Fruit fly (Drosophila melanogaster) Kc167 (cell line): Measurements from ENCODE around the gene CG15739.

Source experiments
- Myc ChIP-seq: fragments of >200 bp; optimal IDR thresholded peaks from 2 replicates; lab custom pipeline; 2017; ENCODE audit warnings: missing external identifiers
- Sin3A ChIP-seq: fragments of >200 bp; optimal IDR thresholded peaks from 2 replicates; lab custom pipeline; 2018; ENCODE audit warnings: missing external identifiers
- h ChIP-seq: fragments of >200 bp; optimal IDR thresholded peaks from 3 replicates; lab custom pipeline; 2018; ENCODE audit warnings: missing external identifiers
- insv ChIP-seq: fragments of >200 bp; optimal IDR thresholded peaks from 3 replicates; lab custom pipeline; 2018; ENCODE audit warnings: missing external identifiers
- psq ChIP-seq: fragments of >200 bp; optimal IDR thresholded peaks from 2 replicates; lab custom pipeline; 2017; ENCODE audit warnings: missing external identifiers
- ttk ChIP-seq: sonication (Bioruptor generic); optimal IDR thresholded peaks from 2 replicates; lab custom pipeline; 2017; ENCODE audit warnings: missing external identifiers

CG15739 gene

DNA sequence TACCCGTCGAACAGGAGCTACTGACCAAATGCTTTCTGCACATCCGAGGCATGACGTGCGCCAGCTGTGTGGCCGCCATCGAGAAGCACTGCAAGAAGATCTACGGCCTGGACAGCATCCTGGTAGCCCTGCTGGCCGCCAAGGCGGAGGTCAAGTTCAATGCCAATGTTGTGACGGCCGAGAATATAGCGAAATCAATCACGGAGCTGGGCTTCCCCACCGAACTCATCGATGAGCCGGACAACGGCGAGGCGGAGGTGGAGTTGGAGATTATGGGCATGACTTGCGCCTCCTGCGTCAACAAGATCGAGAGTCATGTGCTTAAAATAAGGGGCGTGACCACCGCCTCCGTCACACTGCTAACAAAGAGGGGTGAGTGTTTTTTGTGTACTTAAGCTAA, 17.2 kb upstream of the CG15739 start:
- no peak for TF ChIP-seq insv (lab: Kevin White, UChicago)
- TF ChIP-seq h (lab: Kevin White, UChicago), result no peak
- no peak for TF ChIP-seq Myc (lab: Kevin White, UChicago)
- TF ChIP-seq Sin3A (lab: Kevin White, UChicago), result no peak
- no peak for TF ChIP-seq ttk (lab: Kevin White, UChicago)
- TF ChIP-seq psq (lab: Kevin White, UChicago), result no peak

DNA sequence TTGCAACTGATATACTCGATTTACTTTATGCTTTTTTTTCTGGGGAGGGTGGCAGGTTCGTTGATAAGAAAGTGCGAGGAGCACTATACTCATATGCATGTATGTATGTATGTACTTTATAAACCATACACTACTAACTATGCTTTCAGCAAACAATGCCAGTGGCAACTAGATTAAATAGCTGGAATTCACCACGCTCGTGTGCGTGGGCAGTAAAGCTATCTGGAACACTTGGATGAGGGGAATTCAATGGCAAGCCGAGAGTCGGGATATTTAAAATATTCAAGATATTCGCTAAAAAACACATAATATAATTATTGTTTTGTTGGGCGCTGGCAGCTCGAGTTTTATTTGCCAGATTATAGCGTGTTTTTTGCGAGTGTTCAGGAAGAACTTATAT, 16.3 kb upstream of the CG15739 start:
- TF ChIP-seq Sin3A (lab: Kevin White, UChicago), result no peak
- no peak for TF ChIP-seq insv (lab: Kevin White, UChicago)
- TF ChIP-seq Myc (lab: Kevin White, UChicago), result no peak
- no peak for TF ChIP-seq ttk (lab: Kevin White, UChicago)
- no peak for TF ChIP-seq h (lab: Kevin White, UChicago)
- no peak for TF ChIP-seq psq (lab: Kevin White, UChicago)

DNA sequence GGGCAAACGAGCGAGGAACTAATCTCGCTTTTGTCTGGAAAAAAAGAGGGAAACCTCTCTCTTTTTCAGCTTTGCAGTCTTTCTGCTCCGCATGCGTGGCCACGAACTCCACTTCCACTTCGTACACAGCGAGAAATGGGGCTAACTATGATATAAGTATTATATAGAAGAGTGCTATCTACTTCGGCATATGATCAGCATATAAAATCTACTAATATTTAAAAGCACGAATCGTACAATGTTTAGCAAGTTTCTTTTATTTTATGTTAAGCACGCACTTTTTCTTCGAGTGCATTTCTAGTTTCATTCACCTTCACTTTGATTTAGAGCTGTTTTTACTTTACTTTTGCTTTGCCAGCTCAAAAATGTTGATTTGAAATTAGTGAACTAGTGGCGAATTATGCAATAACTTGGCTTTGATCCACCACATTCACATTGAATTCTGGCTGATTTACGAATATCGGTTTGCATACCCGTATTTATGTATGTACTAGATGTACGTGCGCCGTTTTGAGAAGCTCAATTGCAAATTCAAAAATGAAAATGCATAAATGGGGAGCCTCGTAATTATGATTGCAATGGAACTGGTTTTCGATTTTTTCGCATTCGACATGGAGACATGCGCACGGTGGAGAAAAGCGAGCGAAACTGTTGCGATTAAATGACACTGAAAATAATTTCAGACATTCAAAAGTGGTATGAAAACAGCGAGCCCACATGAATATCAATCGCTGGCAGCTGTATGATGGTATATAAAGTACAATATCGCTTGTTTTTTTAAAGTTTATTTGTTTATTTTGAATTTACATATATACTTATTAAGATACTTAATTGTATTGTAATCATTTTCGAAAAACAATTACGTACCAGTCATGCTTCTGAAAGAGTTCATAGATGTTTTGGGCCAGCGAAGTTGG, 15.3 kb upstream of the CG15739 start:
- TF ChIP-seq h (lab: Kevin White, UChicago) (no peak), Sin3A (lab: Kevin White, UChicago) (no peak), Myc (lab: Kevin White, UChicago) (no peak), ttk (lab: Kevin White, UChicago) (no peak), insv (lab: Kevin White, UChicago) (no peak), psq (lab: Kevin White, UChicago) (no peak)

DNA sequence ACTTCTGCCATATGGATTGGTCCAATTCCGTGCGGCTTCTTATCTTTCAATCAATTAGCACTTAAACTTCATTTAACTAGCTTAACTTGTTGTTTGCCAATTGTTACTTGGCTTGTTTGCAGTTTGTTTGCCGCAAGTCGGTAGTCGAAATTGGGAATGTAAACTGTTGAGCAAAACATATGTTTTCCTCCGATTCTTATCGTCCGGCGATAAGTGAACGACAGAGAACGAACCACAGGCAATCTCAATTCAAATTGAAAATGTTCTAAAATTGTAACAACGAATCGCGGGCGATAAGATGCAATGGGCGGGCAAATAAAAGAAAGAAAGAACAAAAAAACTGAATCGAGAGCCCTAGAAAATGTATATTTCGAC, 14.7 kb upstream of the CG15739 start:
- TF ChIP-seq psq (lab: Kevin White, UChicago), result no peak
- TF ChIP-seq Myc (lab: Kevin White, UChicago), result no peak
- no peak for TF ChIP-seq insv (lab: Kevin White, UChicago)
- no peak for TF ChIP-seq h (lab: Kevin White, UChicago)
- no peak for TF ChIP-seq Sin3A (lab: Kevin White, UChicago)
- no peak for TF ChIP-seq ttk (lab: Kevin White, UChicago)

DNA sequence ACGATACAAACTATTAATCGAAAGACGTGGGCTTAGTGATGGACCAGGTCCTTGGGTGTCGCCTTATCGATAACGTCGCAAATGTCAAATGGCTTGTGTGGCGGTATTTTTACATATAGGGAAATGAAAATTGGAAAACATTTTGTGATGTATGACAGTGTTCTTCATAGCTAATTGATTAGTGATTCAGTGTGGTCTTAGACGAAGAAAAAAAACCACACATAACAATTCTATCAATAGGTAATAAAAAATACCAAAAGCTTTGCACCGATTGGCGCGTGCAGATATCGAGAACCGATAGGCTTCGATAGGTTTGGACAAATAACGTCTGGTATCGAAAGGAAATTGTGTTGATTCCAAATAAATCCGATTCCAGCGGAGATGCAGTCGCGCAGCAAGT, 4.3 kb upstream of the CG15739 start, which contains the start of the genes Nrd1 and CG1847:
Gene Nrd1 (minus strand): TSS at position 28 of the 400 bp plus-strand sequence.
Gene CG1847 (plus strand): TSS at position 305 of the 400 bp plus-strand sequence.
- TF ChIP-seq psq (lab: Kevin White, UChicago) (no peak), h (lab: Kevin White, UChicago) (no peak), insv (lab: Kevin White, UChicago) (no peak), ttk (lab: Kevin White, UChicago) (no peak), Sin3A (lab: Kevin White, UChicago) (no peak), Myc (lab: Kevin White, UChicago) (no peak)

DNA sequence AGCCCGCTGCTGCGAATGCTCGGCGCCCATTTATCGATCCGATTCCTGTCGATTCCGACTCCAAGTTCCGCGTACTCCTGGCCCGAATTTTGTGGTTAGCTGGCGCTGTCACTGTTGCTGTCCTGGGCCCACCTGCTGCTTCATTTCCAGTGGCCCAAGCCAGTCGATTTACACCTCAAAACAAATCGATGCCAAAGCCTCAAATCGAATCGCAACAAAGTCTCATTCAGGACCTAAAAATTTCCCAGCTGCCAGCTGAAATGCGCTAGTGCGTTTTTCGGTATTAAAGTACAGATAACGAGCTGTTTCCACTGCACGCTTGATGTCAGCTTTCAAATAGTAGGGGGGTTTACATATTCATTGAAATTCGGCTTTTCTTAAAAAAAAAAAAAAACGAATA, 602 bp upstream of the CG15739 start, which contains the start of gene BORCS5:
Gene BORCS5 (minus strand): TSS at position 263 of the 400 bp plus-strand sequence.
- TF ChIP-seq Sin3A (lab: Kevin White, UChicago) (no peak), Myc (lab: Kevin White, UChicago) (no peak), ttk (lab: Kevin White, UChicago) (no peak), h (lab: Kevin White, UChicago) (no peak), psq (lab: Kevin White, UChicago) (no peak), insv (lab: Kevin White, UChicago) (no peak)

DNA sequence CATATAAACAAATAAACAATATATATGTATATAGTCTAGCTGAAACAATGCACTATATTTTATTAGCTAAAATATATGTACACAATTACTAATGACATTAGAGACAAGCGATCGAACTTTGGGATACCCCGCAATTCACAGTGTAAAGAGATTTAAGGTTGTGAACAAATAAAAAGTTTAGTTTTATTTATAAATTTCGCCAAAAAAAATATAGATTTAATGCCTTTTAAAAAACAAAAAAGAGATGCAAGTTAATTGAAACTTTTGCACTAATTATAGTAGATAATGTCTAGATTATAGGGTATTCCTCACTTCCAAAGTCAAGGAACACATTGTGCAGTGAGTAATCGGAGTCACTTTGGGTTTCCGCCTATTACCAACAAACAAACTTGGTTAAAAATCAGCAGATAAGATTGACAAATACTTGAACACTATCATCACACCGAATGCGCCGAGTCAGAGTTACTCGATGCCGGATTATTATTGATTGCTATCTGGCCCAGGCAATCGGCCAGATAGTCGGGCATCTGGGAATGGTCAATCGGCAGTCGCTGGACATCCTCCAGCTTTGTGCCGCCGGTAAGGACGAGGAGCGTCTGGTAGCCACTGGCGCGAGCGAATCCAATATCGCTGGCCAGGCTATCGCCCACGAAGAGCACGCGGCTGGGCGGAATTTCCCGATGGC, 2.2 kb downstream of the CG15739 start:
- no peak for TF ChIP-seq Myc (lab: Kevin White, UChicago)
- TF ChIP-seq Sin3A (lab: Kevin White, UChicago), result no peak
- no peak for TF ChIP-seq insv (lab: Kevin White, UChicago)
- TF ChIP-seq psq (lab: Kevin White, UChicago), result no peak
- no peak for TF ChIP-seq ttk (lab: Kevin White, UChicago)
- TF ChIP-seq h (lab: Kevin White, UChicago), result no peak

DNA sequence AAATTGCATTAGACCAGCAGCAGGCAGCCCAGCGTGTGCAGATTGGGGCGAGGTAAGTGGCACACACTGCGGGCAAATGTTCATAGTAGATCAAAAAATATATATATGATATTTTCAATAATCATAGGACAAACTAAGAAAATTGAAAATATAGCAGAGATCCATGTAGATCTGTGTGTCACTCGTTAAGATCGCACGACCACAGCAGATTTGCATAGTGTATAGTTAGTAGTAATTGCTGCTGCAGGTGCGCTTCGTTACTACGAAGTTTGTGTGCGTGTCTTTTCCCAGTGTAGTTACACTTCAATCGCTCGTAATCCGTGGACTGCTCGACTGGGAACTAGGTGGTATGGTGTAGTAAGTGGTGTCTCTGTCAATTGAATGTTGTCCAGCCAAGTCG, 4.0 kb downstream of the CG15739 start, which contains the start of gene CG10352:
Gene CG10352 (minus strand): TSS at position 4 of the 400 bp plus-strand sequence.
- TF ChIP-seq Myc (lab: Kevin White, UChicago) (no peak), Sin3A (lab: Kevin White, UChicago) (no peak), ttk (lab: Kevin White, UChicago) (no peak), insv (lab: Kevin White, UChicago) (no peak), psq (lab: Kevin White, UChicago) (no peak), h (lab: Kevin White, UChicago) (no peak)

DNA sequence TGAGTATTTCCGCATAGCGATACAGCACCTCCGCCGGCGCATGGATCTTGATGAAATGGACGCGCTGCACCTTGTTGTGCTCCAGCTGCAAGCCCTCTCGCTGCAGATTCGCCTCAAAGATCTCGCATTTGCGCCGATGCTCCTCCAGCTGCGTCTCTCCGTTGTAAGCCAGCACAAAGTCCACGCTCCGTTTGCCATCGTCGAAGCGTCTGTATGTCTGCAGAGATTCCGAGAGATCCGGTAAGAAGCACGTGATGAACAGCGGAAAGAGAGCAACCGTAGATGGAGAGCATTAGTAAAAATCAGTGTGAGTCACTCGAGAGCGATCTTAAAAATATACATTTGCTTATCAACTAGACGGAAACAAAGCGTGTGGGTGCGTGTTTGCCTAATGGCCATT, 8.6 kb downstream of the CG15739 start:
- TF ChIP-seq ttk (lab: Kevin White, UChicago) (no peak), insv (lab: Kevin White, UChicago) (no peak), h (lab: Kevin White, UChicago) (no peak)

DNA sequence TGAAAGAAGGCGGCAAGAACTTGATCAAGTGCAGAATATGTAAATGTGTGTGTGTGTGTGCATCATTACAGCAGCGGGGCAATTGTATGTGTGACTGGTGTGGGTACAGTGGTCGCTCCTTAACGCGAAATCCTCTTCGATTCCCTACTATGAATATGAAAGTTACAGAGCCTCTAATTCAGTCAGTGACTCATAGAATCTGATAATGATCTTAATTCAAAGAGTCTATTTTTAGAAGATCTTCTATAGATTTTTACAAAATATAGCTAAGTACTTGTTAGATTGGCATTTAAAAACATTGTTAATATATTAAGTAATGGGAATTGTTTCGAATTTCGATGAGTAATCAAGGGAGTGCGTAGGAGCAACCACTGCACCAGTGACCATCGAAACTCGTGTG, 9.3 kb downstream of the CG15739 start:
- no peak for TF ChIP-seq Sin3A (lab: Kevin White, UChicago)
- no peak for TF ChIP-seq insv (lab: Kevin White, UChicago)
- TF ChIP-seq psq (lab: Kevin White, UChicago), result no peak
- no peak for TF ChIP-seq h (lab: Kevin White, UChicago)
- TF ChIP-seq ttk (lab: Kevin White, UChicago), result no peak
- TF ChIP-seq Myc (lab: Kevin White, UChicago), result no peak

DNA sequence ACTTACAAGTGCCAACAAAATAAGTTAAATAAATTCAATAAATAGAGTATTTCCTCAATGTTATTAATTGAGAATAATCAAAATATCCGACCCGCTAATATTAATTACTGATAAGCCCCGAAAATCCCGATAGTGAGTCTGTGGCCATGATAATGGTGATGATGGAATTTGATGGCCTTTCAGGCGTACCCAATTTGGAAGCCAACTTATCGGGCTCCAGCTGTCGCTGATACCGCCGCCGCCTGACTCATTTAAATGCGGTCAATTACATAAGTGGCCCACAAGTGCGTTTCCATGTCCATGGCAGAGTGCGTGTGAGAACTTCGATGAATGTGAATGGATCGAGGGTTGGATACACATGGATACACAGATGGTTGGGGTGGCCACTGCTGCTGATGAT, 11.0 kb downstream of the CG15739 start:
- TF ChIP-seq ttk (lab: Kevin White, UChicago) (no peak), insv (lab: Kevin White, UChicago) (no peak), Myc (lab: Kevin White, UChicago) (no peak), Sin3A (lab: Kevin White, UChicago) (no peak), h (lab: Kevin White, UChicago) (no peak), psq (lab: Kevin White, UChicago) (no peak)
